Worm (Caenorhabditis elegans): Measurements from ENCODE around the gene F14D7.2.

The F14D7.2 gene

ce11 chrV:14324502-14325467, 31.3 kb upstream of the F14D7.2 start, which contains the start of the genes F47B8.4 and F47B8.18:
Gene F47B8.4, minus strand, starts transcription at chrV:14324673.
Gene F47B8.18, minus strand, starts transcription at chrV:14325464.
- peak; percentile 90; the same call in 1 of the 2 replicates for TF ChIP-seq pha-4 (GFP tag; IDR thresholded peaks at IDR 0.05)
- no peak for TF ChIP-seq pha-4 (tag; optimal IDR thresholded peaks at IDR 0.05)
- no peak for TF ChIP-seq jun-1 (tag; optimal IDR thresholded peaks at IDR 0.05)
- 0 out of 2 replicates have a peak, but pooled peaks have one; percentile 6 for TF ChIP-seq nhr-41 (GFP tag; IDR thresholded peaks at IDR 0.05)
- TF ChIP-seq gei-8 (GFP tag; optimal IDR thresholded peaks at IDR 0.05), result no peak
- peak; percentile 83 for TF ChIP-seq pqm-1 (tag; optimal IDR thresholded peaks at IDR 0.05)
- 0 out of 2 replicates have a peak, but pooled peaks have one; percentile 3 for TF ChIP-seq F26F4.8 (GFP tag; conservative IDR thresholded peaks at IDR 0.05)
- 0 out of 2 replicates have a peak, but pooled peaks have one; percentile 17 for TF ChIP-seq vab-7 (GFP tag; IDR thresholded peaks at IDR 0.05)
- TF ChIP-seq Y48G9A.11 (GFP tag; IDR thresholded peaks at IDR 0.05), result no peak
- peak; percentile 44 for TF ChIP-seq dmd-6 (GFP tag; IDR thresholded peaks at IDR 0.05)
- peak; percentile 76 for TF ChIP-seq nhr-28 (tag; optimal IDR thresholded peaks at IDR 0.05)
- no peak for TF ChIP-seq tag-97 (GFP tag; IDR thresholded peaks at IDR 0.05)
- no peak for TF ChIP-seq daf-16 (GFP tag; optimal IDR thresholded peaks at IDR 0.05)
- peak; percentile 99 for TF ChIP-seq daf-16 (tag; optimal IDR thresholded peaks at IDR 0.05)
- peak in 1 of 2 experiments; percentile 96 for TF ChIP-seq unc-62 (GFP tag; optimal IDR thresholded peaks at IDR 0.05 in 1 of 2)
- TF ChIP-seq unc-62 (tag; optimal IDR thresholded peaks at IDR 0.05), result no peak
- TF ChIP-seq ceh-82 (tag; optimal IDR thresholded peaks at IDR 0.05), result no peak
- TF ChIP-seq nhr-77 (tag; optimal IDR thresholded peaks at IDR 0.05), result peak; percentile 20
- TF ChIP-seq spr-1 (tag; optimal IDR thresholded peaks at IDR 0.05), result no peak
- peak; percentile 99 for TF ChIP-seq set-16 (GFP tag; IDR thresholded peaks at IDR 0.05)
- TF ChIP-seq mdl-1 (tag; optimal IDR thresholded peaks at IDR 0.05), result peak in 1 of 2 experiments; percentile 53
- peak; percentile 32; the same call in 1 of the 2 replicates for TF ChIP-seq lim-7 (GFP tag; IDR thresholded peaks at IDR 0.05)
- peak; percentile 76 for TF ChIP-seq aha-1 (tag)
- no peak for TF ChIP-seq zip-11 (GFP tag; IDR thresholded peaks at IDR 0.05)
- TF ChIP-seq mxl-3 (GFP tag; optimal IDR thresholded peaks at IDR 0.05), result peak; percentile 13
- TF ChIP-seq dmd-9 (GFP tag; IDR thresholded peaks at IDR 0.05), result 0 out of 2 replicates have a peak, but pooled peaks have one; percentile 33
- TF ChIP-seq hlh-30 (tag; optimal IDR thresholded peaks at IDR 0.05; ENCODE audit: insufficient read depth), result peak; percentile 45
- TF ChIP-seq ceh-32 (tag; optimal IDR thresholded peaks at IDR 0.05; ENCODE audit: poor library complexity), result no peak
- TF ChIP-seq dve-1 (tag; optimal IDR thresholded peaks at IDR 0.05; ENCODE audit: insufficient read depth), result no peak
- no peak for TF ChIP-seq ztf-11 (tag; optimal IDR thresholded peaks at IDR 0.05)

DNA sequence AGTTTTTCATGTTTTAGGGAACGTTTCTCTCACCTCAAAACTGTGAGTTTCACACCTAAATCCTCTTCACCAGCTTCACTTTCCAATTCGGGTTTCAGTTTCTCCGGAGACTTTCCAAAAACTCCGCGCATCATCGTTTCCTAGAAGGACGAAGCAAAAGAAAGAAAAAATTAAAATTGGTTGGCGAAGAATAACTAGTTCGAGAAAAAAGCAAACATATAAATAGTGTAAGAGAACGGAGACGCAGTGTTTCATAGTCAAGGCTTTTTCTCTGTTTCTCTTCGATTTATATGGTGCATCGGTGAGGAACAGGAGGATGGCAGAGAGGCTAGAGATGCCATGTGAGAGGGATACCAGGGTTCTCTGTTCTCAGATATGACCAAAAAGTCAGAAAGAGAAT, 29.2 kb upstream of the F14D7.2 start, which contains the start of gene F47B8.3:
TSS of gene F47B8.3 (minus strand) at position 261 of the 400 bp plus-strand sequence.
- TF ChIP-seq ztf-11 (tag; optimal IDR thresholded peaks at IDR 0.05), result no peak
- peak; percentile 48 for TF ChIP-seq hmg-1.1 (GFP tag; IDR thresholded peaks at IDR 0.05)
- TF ChIP-seq lsy-2 (tag; optimal IDR thresholded peaks at IDR 0.05), result peak in 1 of 2 experiments; percentile 49
- no peak for TF ChIP-seq daf-16 (GFP tag; optimal IDR thresholded peaks at IDR 0.05)
- peak; percentile 9 for TF ChIP-seq daf-16 (tag; optimal IDR thresholded peaks at IDR 0.05)
- peak in 1 of 2 experiments; percentile 70 for TF ChIP-seq mdl-1 (tag; optimal IDR thresholded peaks at IDR 0.05)
- no peak for TF ChIP-seq gei-8 (GFP tag; optimal IDR thresholded peaks at IDR 0.05)
- TF ChIP-seq aha-1 (tag), result no peak
- no peak for TF ChIP-seq dmd-8 (GFP tag; IDR thresholded peaks at IDR 0.05)
- TF ChIP-seq mep-1 (tag; optimal IDR thresholded peaks at IDR 0.05), result peak; percentile 59
- no peak for TF ChIP-seq vab-7 (GFP tag; IDR thresholded peaks at IDR 0.05)
- no peak for TF ChIP-seq aly-2 (tag; optimal IDR thresholded peaks at IDR 0.05)
- TF ChIP-seq nhr-28 (tag; optimal IDR thresholded peaks at IDR 0.05), result peak; percentile 50
- no peak for TF ChIP-seq php-3 (GFP tag; IDR thresholded peaks at IDR 0.05)
- no peak for TF ChIP-seq duxl-1 (tag; optimal IDR thresholded peaks at IDR 0.05; ENCODE audit: poor library complexity)
- peak; percentile 12 for TF ChIP-seq mxl-3 (GFP tag; optimal IDR thresholded peaks at IDR 0.05)
- no peak for TF ChIP-seq ama-1 (optimal IDR thresholded peaks at IDR 0.05)
- TF ChIP-seq daf-19 (GFP tag; conservative IDR thresholded peaks at IDR 0.05), result no peak
- peak; percentile 75 for TF ChIP-seq hlh-30 (tag; optimal IDR thresholded peaks at IDR 0.05; ENCODE audit: insufficient read depth)
- no peak for TF ChIP-seq ceh-62 (tag; optimal IDR thresholded peaks at IDR 0.05)
- no peak for TF ChIP-seq lim-7 (GFP tag; IDR thresholded peaks at IDR 0.05)
- no peak for TF ChIP-seq nhr-41 (GFP tag; IDR thresholded peaks at IDR 0.05)
- TF ChIP-seq nhr-6 (tag; optimal IDR thresholded peaks at IDR 0.05), result peak; percentile 42
- peak; percentile 31 for TF ChIP-seq hlh-11 (tag; optimal IDR thresholded peaks at IDR 0.05)
- TF ChIP-seq dve-1 (tag; optimal IDR thresholded peaks at IDR 0.05; ENCODE audit: insufficient read depth), result peak; percentile 3
- peak; percentile 19 for TF ChIP-seq rbr-2 (tag; optimal IDR thresholded peaks at IDR 0.05)
- no peak for TF ChIP-seq nhr-237 (tag; optimal IDR thresholded peaks at IDR 0.05)
- no peak for TF ChIP-seq snpc-4 (tag; optimal IDR thresholded peaks at IDR 0.05)
- TF ChIP-seq ces-1 (GFP tag; optimal IDR thresholded peaks at IDR 0.05), result no peak
